Fruit fly (Drosophila melanogaster) whole organism, prepupa: ENCODE results near the gene tank.
A peak's percentile ranks its signal among the peaks of the same experiment; 100 is the strongest.

Experiments
- CG11294 ChIP-seq: fragments of 200-800 bp; sonication (Bioruptor generic); IDR thresholded peaks from 2 replicates; pipeline ENCODE4 v1.3.6; 2022; ENCODE audit warnings: missing biosample characterization, missing genetic modification characterization
- CG32006 ChIP-seq: fragments of 200-800 bp; sonication (Bioruptor generic); optimal IDR thresholded peaks from 3 replicates; lab custom pipeline; 2017; ENCODE audit warnings: missing biosample characterization, mild to moderate bottlenecking, missing genetic modification characterization
- Eip78C ChIP-seq: fragments of 200-800 bp; sonication (Bioruptor generic); peaks from one replicate; lab custom pipeline; 2016; ENCODE audit warnings: missing biosample characterization, missing genetic modification characterization
- Eip93F ChIP-seq: fragments of 200-800 bp; sonication (Bioruptor generic); optimal IDR thresholded peaks from 2 replicates; lab custom pipeline; 2016; ENCODE audit warnings: missing biosample characterization, mild to moderate bottlenecking, missing genetic modification characterization
- Ets96B ChIP-seq: fragments of 200-800 bp; optimal IDR thresholded peaks from 2 replicates; lab custom pipeline; 2019; ENCODE audit warnings: missing biosample characterization, mild to moderate bottlenecking, missing genetic modification characterization, moderate library complexity
- OdsH ChIP-seq: fragments of 200-800 bp; sonication (Bioruptor generic); optimal IDR thresholded peaks from 3 replicates; lab custom pipeline; 2016; ENCODE audit warnings: missing biosample characterization, missing genetic modification characterization
- Smox ChIP-seq: fragments of 200-800 bp; sonication (Bioruptor generic); optimal IDR thresholded peaks from 3 replicates; lab custom pipeline; 2016; ENCODE audit warnings: missing biosample characterization, missing genetic modification characterization
- Sox102F ChIP-seq: fragments of 200-800 bp; sonication (Bioruptor generic); optimal IDR thresholded peaks from 2 replicates; lab custom pipeline; 2016; ENCODE audit warnings: missing biosample characterization, mild to moderate bottlenecking, missing genetic modification characterization
- achi ChIP-seq: fragments of 200-800 bp; sonication (Bioruptor generic); optimal IDR thresholded peaks from 3 replicates; lab custom pipeline; 2016; ENCODE audit warnings: missing biosample characterization, missing genetic modification characterization
- cyc ChIP-seq: fragments of 200-800 bp; sonication (Bioruptor generic); optimal IDR thresholded peaks from 3 replicates; lab custom pipeline; 2016; ENCODE audit warnings: missing biosample characterization, missing genetic modification characterization
- dac ChIP-seq: fragments of 200-800 bp; sonication (Bioruptor generic); optimal IDR thresholded peaks from 2 replicates; lab custom pipeline; 2017; ENCODE audit warnings: missing biosample characterization, mild to moderate bottlenecking, missing genetic modification characterization
- net ChIP-seq: fragments of 200-800 bp; sonication (Bioruptor generic); optimal IDR thresholded peaks from 3 replicates; lab custom pipeline; 2016; ENCODE audit warnings: missing biosample characterization, missing genetic modification characterization
- topi ChIP-seq: fragments of 200-800 bp; sonication (Bioruptor generic); optimal IDR thresholded peaks from 3 replicates; lab custom pipeline; 2016; ENCODE audit warnings: missing biosample characterization, missing genetic modification characterization

DNA sequence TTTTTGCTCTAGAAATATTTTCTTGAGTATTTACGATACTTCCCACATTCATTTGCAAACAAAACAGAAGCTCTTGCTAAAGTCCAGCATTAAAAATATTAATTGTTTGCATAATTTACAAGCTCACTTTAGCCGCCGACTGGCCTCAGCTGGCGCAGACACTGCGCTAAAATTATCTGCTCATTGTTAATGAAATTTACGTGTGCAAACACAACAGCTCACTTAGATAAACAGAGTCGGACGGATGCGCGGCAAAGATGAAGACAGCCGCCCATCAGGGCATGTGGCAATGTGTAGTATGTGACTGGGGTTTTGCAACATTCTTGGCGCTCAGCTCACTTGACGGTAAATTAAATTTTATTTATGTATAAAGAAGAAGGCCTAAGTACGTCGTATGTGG lies 8.8 kb downstream of the tank start:
- TF ChIP-seq Eip78C (GFP tag; lab: Kevin White, UChicago), result peak; percentile 67
- TF ChIP-seq Ets96B (tag; lab: Kevin White, UChicago), result no peak
- TF ChIP-seq OdsH, result no peak
- TF ChIP-seq Eip93F, result no peak
- TF ChIP-seq Sox102F (GFP tag; lab: Kevin White, UChicago), result no peak
- TF ChIP-seq achi (GFP tag; lab: Kevin White, UChicago), result no peak
- TF ChIP-seq net (GFP tag; lab: Kevin White, UChicago), result no peak
- TF ChIP-seq topi (GFP tag; lab: Kevin White, UChicago), result no peak
- no peak for TF ChIP-seq dac
- no peak for TF ChIP-seq Smox (GFP tag; lab: Kevin White, UChicago)
- no peak for TF ChIP-seq cyc (GFP tag; lab: Kevin White, UChicago)
- TF ChIP-seq CG32006, result no peak
- no peak for TF ChIP-seq CG11294 (GFP tag; lab: Robert Waterston, UW)
